Worm (Caenorhabditis elegans) whole organism, L3 larva: ENCODE measurements around the gene trp-2.

Experiments
- ama-1 ChIP-seq: fragments of 150-350 bp; optimal IDR thresholded peaks from 2 replicates; lab custom pipeline; 2018
- ceh-28 ChIP-seq: fragments of 150-350 bp; optimal IDR thresholded peaks from 2 replicates; lab custom pipeline; 2014; ENCODE audit warnings: missing biosample characterization, missing genetic modification reagents, missing genetic modification characterization
- ceh-9 ChIP-seq: sonication (generic microtip); optimal IDR thresholded peaks from 2 replicates; lab custom pipeline; 2018; ENCODE audit warnings: missing biosample characterization, missing genetic modification characterization
- daf-12 ChIP-seq: fragments of 150-350 bp; optimal IDR thresholded peaks from 2 replicates; lab custom pipeline; 2014; ENCODE audit warnings: missing biosample characterization, missing genetic modification reagents, missing genetic modification characterization
- elt-2 ChIP-seq: sonication (generic microtip); optimal IDR thresholded peaks from 2 replicates; lab custom pipeline; 2016; ENCODE audit warnings: missing genetic modification reagents, mild to moderate bottlenecking, missing genetic modification characterization, missing compliant biosample characterization
- fkh-10 ChIP-seq: sonication (generic microtip); optimal IDR thresholded peaks from 2 replicates; lab custom pipeline; 2017; ENCODE audit warnings: missing biosample characterization, missing genetic modification reagents, missing genetic modification characterization
- fkh-2 ChIP-seq: fragments of 150-350 bp; optimal IDR thresholded peaks from 2 replicates; lab custom pipeline; 2014; ENCODE audit warnings: missing biosample characterization, missing genetic modification reagents, missing genetic modification characterization
- fos-1 ChIP-seq: fragments of 150-350 bp; optimal IDR thresholded peaks from 2 replicates; lab custom pipeline; 2014; ENCODE audit warnings: missing biosample characterization, missing genetic modification characterization
- hmg-11 ChIP-seq: sonication (generic microtip); optimal IDR thresholded peaks from 2 replicates; lab custom pipeline; 2016; ENCODE audit warnings: missing genetic modification characterization, missing compliant biosample characterization
- jun-1 ChIP-seq: fragments of 150-350 bp; optimal IDR thresholded peaks from 2 replicates; lab custom pipeline; 2014; ENCODE audit warnings: missing biosample characterization, missing genetic modification reagents, missing genetic modification characterization
- lin-15B ChIP-seq: fragments of 150-350 bp; optimal IDR thresholded peaks from 2 replicates; lab custom pipeline; 2014; ENCODE audit warnings: missing biosample characterization, missing genetic modification characterization
- lin-39 ChIP-seq: fragments of 150-350 bp; optimal IDR thresholded peaks from 2 replicates; lab custom pipeline; 2018; ENCODE audit warnings: missing biosample characterization, missing genetic modification reagents, missing genetic modification characterization
- lsy-12 ChIP-seq: sonication (generic microtip); optimal IDR thresholded peaks from 2 replicates; lab custom pipeline; 2016; ENCODE audit warnings: mild to moderate bottlenecking, missing genetic modification characterization, missing compliant biosample characterization
- mml-1 ChIP-seq: fragments of 150-350 bp; sonication (generic microtip); optimal IDR thresholded peaks from 3 replicates; lab custom pipeline; 2014; ENCODE audit warnings: missing biosample characterization, missing genetic modification characterization
- nfya-1 ChIP-seq: sonication (generic microtip); optimal IDR thresholded peaks from 2 replicates; lab custom pipeline; 2017; ENCODE audit warnings: missing genetic modification characterization, mild to moderate bottlenecking, missing compliant biosample characterization, antibody characterized with exemption, moderate library complexity; ENCODE audit not compliant: insufficient read depth
- nhr-11 ChIP-seq: fragments of 150-350 bp; optimal IDR thresholded peaks from 2 replicates; lab custom pipeline; 2014; ENCODE audit warnings: missing biosample characterization, missing genetic modification characterization
- nhr-12 ChIP-seq: fragments of 150-350 bp; optimal IDR thresholded peaks from 2 replicates; lab custom pipeline; 2014; ENCODE audit warnings: missing biosample characterization, missing genetic modification characterization
- nhr-23 ChIP-seq: fragments of 150-350 bp; optimal IDR thresholded peaks from 2 replicates; lab custom pipeline; 2014; ENCODE audit warnings: missing biosample characterization, missing genetic modification reagents, missing genetic modification characterization
- nhr-25 ChIP-seq: sonication (generic microtip); optimal IDR thresholded peaks from 2 replicates; lab custom pipeline; 2017; ENCODE audit warnings: missing biosample characterization, missing genetic modification characterization
- nhr-28 ChIP-seq: fragments of 150-350 bp; optimal IDR thresholded peaks from 2 replicates; lab custom pipeline; 2014; ENCODE audit warnings: missing biosample characterization, missing genetic modification characterization
- nhr-43 ChIP-seq: sonication (generic microtip); optimal IDR thresholded peaks from 2 replicates; lab custom pipeline; 2016; ENCODE audit warnings: mild to moderate bottlenecking, missing genetic modification characterization, missing compliant biosample characterization; ENCODE audit not compliant: poor library complexity, severe bottlenecking
- nhr-67 ChIP-seq: fragments of 150-350 bp; optimal IDR thresholded peaks from 2 replicates; lab custom pipeline; 2014; ENCODE audit warnings: missing biosample characterization, missing genetic modification characterization
- nhr-77 ChIP-seq: fragments of 150-350 bp; optimal IDR thresholded peaks from 2 replicates; lab custom pipeline; 2014; ENCODE audit warnings: missing biosample characterization, missing genetic modification characterization
- pha-4 ChIP-seq: fragments of 150-350 bp; optimal IDR thresholded peaks from 2 replicates; lab custom pipeline; 2014; ENCODE audit warnings: missing biosample characterization, missing genetic modification reagents, missing genetic modification characterization
- pqm-1 ChIP-seq: fragments of 150-350 bp; optimal IDR thresholded peaks from 2 replicates; lab custom pipeline; 2017; ENCODE audit warnings: missing biosample characterization, missing genetic modification characterization, inconsistent platforms
- sea-2 ChIP-seq: fragments of 150-350 bp; sonication (generic microtip); optimal IDR thresholded peaks from 4 replicates; lab custom pipeline; 2014; ENCODE audit warnings: missing biosample characterization, missing genetic modification reagents, missing genetic modification characterization
- zag-1 ChIP-seq: fragments of 150-350 bp; optimal IDR thresholded peaks from 2 replicates; lab custom pipeline; 2014; ENCODE audit warnings: missing biosample characterization, missing genetic modification characterization

trp-2 gene

ce11 chrIII:1026261-1026660 lies 34.6 kb downstream of the trp-2 start, which contains the start of gene clc-25:
TSS of gene clc-25 (minus strand) at chrIII:1026361.
- no peak for TF ChIP-seq fkh-10 (GFP tag; lab: Kevin White, UChicago)
- peak; percentile 33 for TF ChIP-seq elt-2 (tag; lab: Kevin White, UChicago)

DNA sequence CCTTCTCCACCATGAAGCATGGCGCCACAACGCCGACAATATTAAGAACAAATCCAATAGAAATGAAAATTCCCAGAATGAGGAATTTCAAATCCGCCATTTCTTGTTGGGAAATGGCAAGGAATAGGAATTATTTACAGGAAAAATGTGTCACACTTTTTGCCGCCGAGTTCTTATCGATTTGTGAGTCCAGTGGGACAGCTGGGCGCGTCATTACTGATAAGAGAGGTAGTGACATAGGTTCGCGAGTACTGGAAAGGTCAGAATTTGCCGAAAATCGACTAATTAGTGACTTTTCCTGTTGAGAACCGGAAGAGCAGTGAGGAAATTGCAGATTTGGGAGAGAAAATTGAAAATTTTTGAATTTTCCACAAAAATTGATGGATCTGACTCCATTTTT lies 36.6 kb downstream of the trp-2 start:
- TF ChIP-seq sea-2 (GFP tag; lab: Kevin White, UChicago) (no peak), jun-1 (tag; lab: Kevin White, UChicago) (peak; percentile 19), pqm-1 (tag; lab: Kevin White, UChicago) (peak; percentile 43), elt-2 (tag; lab: Kevin White, UChicago) (peak; percentile 76), mml-1 (no peak)

DNA sequence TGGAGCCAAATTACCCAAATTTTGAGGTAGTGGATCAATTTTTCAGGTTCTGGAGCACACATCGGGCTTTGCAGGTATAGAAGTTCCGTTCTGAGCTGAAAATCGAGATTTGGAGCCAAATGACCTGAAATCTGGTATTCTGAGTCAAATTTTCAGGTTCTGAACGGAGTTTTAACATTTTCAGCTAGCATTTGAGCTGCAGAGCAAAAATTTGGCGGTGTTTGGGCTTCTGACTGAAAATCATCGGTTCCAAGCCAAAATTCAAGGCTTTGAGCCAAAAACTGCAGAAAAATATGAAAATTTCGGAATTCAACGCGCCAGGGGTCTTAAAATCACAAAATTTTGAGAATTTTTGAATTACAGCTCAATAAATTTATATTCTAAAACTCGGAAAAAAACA lies 39.3 kb downstream of the trp-2 start, which contains the start of the genes clc-26 and E_BE45912.2:
TSS of gene clc-26 (minus strand) at position 101 of the 400 bp plus-strand sequence.
TSS of gene E_BE45912.2 (minus strand) at position 139 of the 400 bp plus-strand sequence.
- no peak for TF ChIP-seq pqm-1 (tag; lab: Kevin White, UChicago)
- no peak for TF ChIP-seq nhr-28

- no peak for TF ChIP-seq ama-1
- TF ChIP-seq lsy-12 (tag; lab: Kevin White, UChicago): no peak
- no peak for TF ChIP-seq hmg-11 (tag; lab: Kevin White, UChicago)
- no peak for TF ChIP-seq fkh-2 (tag; lab: Kevin White, UChicago)
- TF ChIP-seq daf-12: no peak
- TF ChIP-seq lin-39 (tag; lab: Kevin White, UChicago): no peak
- no peak for TF ChIP-seq fos-1 (tag; lab: Kevin White, UChicago)
- TF ChIP-seq nhr-12 (tag; lab: Kevin White, UChicago): no peak
- TF ChIP-seq nhr-67 (tag; lab: Kevin White, UChicago): no peak
- TF ChIP-seq fkh-10 (GFP tag; lab: Kevin White, UChicago): no peak
- TF ChIP-seq nhr-43 (tag; lab: Kevin White, UChicago): no peak
These were observed 43.2 kb downstream of the trp-2 start for ce11 chrIII:1034853-1035252.

DNA sequence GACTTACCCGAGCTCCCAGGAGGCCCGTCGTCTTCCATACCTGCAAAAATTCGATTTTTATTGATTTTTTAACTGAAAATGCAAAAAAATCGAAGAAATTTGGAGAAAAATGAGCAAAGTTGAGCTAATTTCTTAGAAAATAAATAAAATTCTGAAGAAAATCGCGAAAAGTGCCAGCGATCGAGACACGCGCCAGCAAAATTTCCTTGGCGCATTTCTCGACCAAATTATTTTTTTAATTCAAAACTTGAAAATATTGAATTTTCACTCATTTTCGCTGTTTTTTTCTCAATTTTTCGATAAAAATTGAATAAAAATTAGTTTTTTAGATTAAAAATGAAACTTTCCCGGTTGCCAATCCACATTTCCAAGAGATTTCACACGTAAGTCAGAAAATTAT lies 45.5 kb downstream of the trp-2 start, which contains the start of the genes chin-1 and BE0003N10.1:
TSS of gene chin-1 (minus strand) at position 40 of the 400 bp plus-strand sequence.
TSS of gene BE0003N10.1 (plus strand) at position 320 of the 400 bp plus-strand sequence.
- TF ChIP-seq ceh-28 (tag; lab: Kevin White, UChicago) (peak; percentile 8), hmg-11 (tag; lab: Kevin White, UChicago) (peak; percentile 68), nfya-1 (tag; lab: Kevin White, UChicago) (peak; percentile 48), zag-1 (tag; lab: Kevin White, UChicago) (no peak), nhr-23 (tag; lab: Kevin White, UChicago) (peak; percentile 27), lin-15B (tag; lab: Kevin White, UChicago) (peak; percentile 61), pha-4 (tag; lab: Kevin White, UChicago) (peak; percentile 59), nhr-77 (tag; lab: Kevin White, UChicago) (no peak)

- TF ChIP-seq nhr-11 (tag; lab: Kevin White, UChicago) (no peak), pqm-1 (tag; lab: Kevin White, UChicago) (no peak)
- TF ChIP-seq, all 47 proteins: peak for 0
These were observed 48.4 kb downstream of the trp-2 start for ce11 chrIII:1040059-1040458.

DNA sequence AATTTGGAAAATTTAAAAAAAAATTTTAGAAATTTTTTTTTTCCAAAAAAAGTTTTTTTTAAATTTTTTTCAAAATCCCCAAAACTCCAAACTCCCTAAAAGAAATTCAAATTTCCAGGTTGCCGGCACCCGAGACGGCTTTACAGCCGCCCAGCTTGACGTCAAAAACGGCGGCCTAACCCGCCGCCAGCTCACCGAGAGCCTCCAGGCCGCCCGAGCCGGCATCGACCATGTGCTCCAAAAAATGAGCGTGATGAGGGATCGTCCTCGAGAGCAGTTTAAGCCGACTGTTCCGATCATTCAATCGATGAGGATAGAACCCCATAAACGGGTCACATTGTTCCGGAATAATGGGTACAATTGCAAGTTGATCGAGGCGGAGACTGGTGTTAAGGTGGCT lies 52.1 kb downstream of the trp-2 start:
- TF ChIP-seq ceh-9 (tag; lab: Kevin White, UChicago) (no peak), nhr-25 (tag; lab: Kevin White, UChicago) (no peak), mml-1 (no peak)
